Fruit fly (Drosophila melanogaster) Kc167 (cell line): ENCODE data around the gene CG3764.
"Not testable (repeated sequence)": the region's sequence is repeated elsewhere in the genome, so short reads cannot be mapped to it uniquely, and the experiment has no call there.

Experiments
- Myc ChIP-seq: fragments of >200 bp; optimal IDR thresholded peaks from 2 replicates; lab custom pipeline; 2017; ENCODE audit warnings: missing external identifiers
- Sin3A ChIP-seq: fragments of >200 bp; optimal IDR thresholded peaks from 2 replicates; lab custom pipeline; 2018; ENCODE audit warnings: missing external identifiers
- h ChIP-seq: fragments of >200 bp; optimal IDR thresholded peaks from 3 replicates; lab custom pipeline; 2018; ENCODE audit warnings: missing external identifiers
- insv ChIP-seq: fragments of >200 bp; optimal IDR thresholded peaks from 3 replicates; lab custom pipeline; 2018; ENCODE audit warnings: missing external identifiers
- psq ChIP-seq: fragments of >200 bp; optimal IDR thresholded peaks from 2 replicates; lab custom pipeline; 2017; ENCODE audit warnings: missing external identifiers
- ttk ChIP-seq: sonication (Bioruptor generic); optimal IDR thresholded peaks from 2 replicates; lab custom pipeline; 2017; ENCODE audit warnings: missing external identifiers

The CG3764 gene

dm6 chr3L:16957534-16958396, 54.6 kb downstream of the CG3764 start, which contains the start of gene Cpr73D:
TSS of gene Cpr73D (minus strand) at chr3L:16957689.
- no peak for TF ChIP-seq psq (lab: Kevin White, UChicago)
- no peak for TF ChIP-seq Sin3A (lab: Kevin White, UChicago)
- no peak for TF ChIP-seq insv (lab: Kevin White, UChicago)
- no peak for TF ChIP-seq ttk (lab: Kevin White, UChicago)
- TF ChIP-seq h (lab: Kevin White, UChicago) = no peak
- no peak for TF ChIP-seq Myc

dm6 chr3L:16956768-16957533, 55.4 kb downstream of the CG3764 start:
- no peak for TF ChIP-seq psq (lab: Kevin White, UChicago)
- TF ChIP-seq Myc = no peak
- no peak for TF ChIP-seq h (lab: Kevin White, UChicago)
- TF ChIP-seq Sin3A (lab: Kevin White, UChicago) = no peak
- TF ChIP-seq ttk (lab: Kevin White, UChicago) = no peak
- TF ChIP-seq insv (lab: Kevin White, UChicago) = no peak

- TF ChIP-seq Sin3A (lab: Kevin White, UChicago) (no peak), ttk (lab: Kevin White, UChicago) (no peak), h (lab: Kevin White, UChicago) (no peak), insv (lab: Kevin White, UChicago) (no peak), Myc (no peak), psq (lab: Kevin White, UChicago) (no peak)
Measured at dm6 chr3L:16956003-16956767, 56.2 kb downstream of the CG3764 start.

dm6 chr3L:16955219-16956002, 57.0 kb downstream of the CG3764 start:
- TF ChIP-seq insv (lab: Kevin White, UChicago) (no peak), h (lab: Kevin White, UChicago) (no peak), Myc (no peak), psq (lab: Kevin White, UChicago) (no peak), Sin3A (lab: Kevin White, UChicago) (no peak)

- TF ChIP-seq psq, insv, h (lab: Kevin White, UChicago): not testable (repeated sequence)
Measured at dm6 chr3L:16954522-16954921, 57.8 kb downstream of the CG3764 start, which contains the start of gene Ogdh. TSS of gene Ogdh (plus strand) at chr3L:16954822.
